Fruit fly (Drosophila melanogaster): ENCODE data around the gene CG32264.

Gene CG32264

DNA sequence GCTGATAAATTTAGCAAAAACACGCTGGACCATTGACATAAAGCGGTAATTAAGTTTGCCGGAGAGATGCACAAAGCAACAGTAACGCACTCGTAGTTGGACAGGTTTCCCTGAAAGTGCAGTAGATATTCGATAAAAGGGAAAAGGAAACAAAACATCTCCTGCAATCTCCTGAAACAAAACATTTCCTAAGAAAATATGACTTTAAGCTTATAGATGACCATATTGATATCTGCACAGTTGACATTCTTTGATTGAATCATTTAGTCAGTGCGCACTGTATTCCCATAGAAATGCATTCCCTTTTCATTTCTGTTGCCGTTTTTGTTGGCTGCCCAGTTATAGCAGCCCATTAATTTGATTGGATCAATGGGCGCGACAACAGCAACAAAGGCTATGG lies 46.6 kb upstream of the CG32264 start (continued):
- TF ChIP-seq ind (GFP tag; optimal IDR thresholded peaks at IDR 0.05): no peak
- TF ChIP-seq fd3F (GFP tag; optimal IDR thresholded peaks at IDR 0.05): no peak
- TF ChIP-seq Taf1 (GFP tag; IDR thresholded peaks at IDR 0.05): no peak
- TF ChIP-seq Ets65A (GFP tag): no peak
- TF ChIP-seq dmrt11E (tag; optimal IDR thresholded peaks at IDR 0.05): peak; percentile 69
- TF ChIP-seq insv (GFP tag; optimal IDR thresholded peaks at IDR 0.05): no peak
- TF ChIP-seq CG11247 (GFP tag; IDR thresholded peaks at IDR 0.05): no peak
- TF ChIP-seq Spps (tag; optimal IDR thresholded peaks at IDR 0.05): no peak
- peak; percentile 49; the same call in 1 of the 2 replicates for TF ChIP-seq Rx (GFP tag; IDR thresholded peaks at IDR 0.05)
- TF ChIP-seq sim (GFP tag; IDR thresholded peaks at IDR 0.05): 0 out of 2 replicates have a peak, but pooled peaks have one; percentile 33
- TF ChIP-seq sob (GFP tag; IDR thresholded peaks at IDR 0.05): no peak; the same call in 1 of the 2 replicates
- no peak for TF ChIP-seq dati (GFP tag; IDR thresholded peaks at IDR 0.05)
- no peak for TF ChIP-seq gfzf (GFP tag; optimal IDR thresholded peaks at IDR 0.05)
- peak; percentile 34; the same call in 1 of the 2 replicates for TF ChIP-seq CG9215 (GFP tag; IDR thresholded peaks at IDR 0.05)
- TF ChIP-seq pho (GFP tag; optimal IDR thresholded peaks at IDR 0.05): no peak
- TF ChIP-seq CG11695 (GFP tag; IDR thresholded peaks at IDR 0.05): no peak
- no peak for TF ChIP-seq odd (GFP tag; optimal IDR thresholded peaks at IDR 0.05)
- no peak for TF ChIP-seq CG42726 (GFP tag; IDR thresholded peaks at IDR 0.05; ENCODE audit: partially characterized antibody)
- peak; percentile 80 for TF ChIP-seq vvl (GFP tag; IDR thresholded peaks at IDR 0.05)
- no peak for TF ChIP-seq sr (GFP tag; IDR thresholded peaks at IDR 0.05)
- TF ChIP-seq CG7357 (GFP tag; IDR thresholded peaks at IDR 0.05): no peak
- TF ChIP-seq run (tag; optimal IDR thresholded peaks at IDR 0.05): peak; percentile 2
- no peak for TF ChIP-seq CG12071 (GFP tag; optimal IDR thresholded peaks at IDR 0.05)
- peak; percentile 16 for TF ChIP-seq Antp (GFP tag; optimal IDR thresholded peaks at IDR 0.05)
- no peak for TF ChIP-seq CG9876 (GFP tag; optimal IDR thresholded peaks at IDR 0.05)
- TF ChIP-seq Meics (GFP tag; optimal IDR thresholded peaks at IDR 0.05): no peak
- no peak; the same call in 1 of the 2 replicates for TF ChIP-seq CG8765 (GFP tag; IDR thresholded peaks at IDR 0.05)
- no peak for TF ChIP-seq CG17912 (GFP tag; optimal IDR thresholded peaks at IDR 0.05)
- TF ChIP-seq chif (GFP tag; optimal IDR thresholded peaks at IDR 0.05): peak; percentile 66 to 81
- no peak for TF ChIP-seq z (GFP tag; IDR thresholded peaks at IDR 0.05)
- peak; percentile 60 for TF ChIP-seq CG33557 (GFP tag; optimal IDR thresholded peaks at IDR 0.05)
- no peak for TF ChIP-seq ac (GFP tag; optimal IDR thresholded peaks at IDR 0.05)
- no peak for TF ChIP-seq chinmo (GFP tag; IDR thresholded peaks at IDR 0.05; ENCODE audit: partially characterized antibody)

dm6 chr3L:3851847-3852246 lies 45.6 kb upstream of the CG32264 start:
- peak; percentile 42 for TF ChIP-seq D19A (tag; optimal IDR thresholded peaks at IDR 0.05)
- TF ChIP-seq CG3847 (GFP tag; IDR thresholded peaks at IDR 0.05): no peak
- TF ChIP-seq HLHmδ (GFP tag; optimal IDR thresholded peaks at IDR 0.05): no peak
- peak in 1 of 3 experiments; percentile 59 for TF ChIP-seq lola (GFP tag; optimal IDR thresholded peaks at IDR 0.05)
- TF ChIP-seq Rx (GFP tag; IDR thresholded peaks at IDR 0.05): no peak
- TF ChIP-seq CG13424 (tag; optimal IDR thresholded peaks at IDR 0.05): peak; percentile 23
- TF ChIP-seq zf30C (GFP tag; optimal IDR thresholded peaks at IDR 0.05): peak; percentile 15
- peak; percentile 30; the same call in 1 of the 2 replicates for TF ChIP-seq HLH3B (GFP tag; IDR thresholded peaks at IDR 0.05)
- no peak for TF ChIP-seq NK7.1 (GFP tag; optimal IDR thresholded peaks at IDR 0.05)
- TF ChIP-seq Six4 (GFP tag; optimal IDR thresholded peaks at IDR 0.05): peak; percentile 44
- no peak for TF ChIP-seq CG7372 (GFP tag; IDR thresholded peaks at IDR 0.05)
- TF ChIP-seq CG13894 (tag; optimal IDR thresholded peaks at IDR 0.05): peak; percentile 50
- no peak for TF ChIP-seq zen2 (GFP tag; IDR thresholded peaks at IDR 0.05; ENCODE audit: partially characterized antibody)
- TF ChIP-seq tll (GFP tag; optimal IDR thresholded peaks at IDR 0.05): no peak
- TF ChIP-seq Kr (GFP tag; optimal IDR thresholded peaks at IDR 0.05): no peak
- TF ChIP-seq dmrt99B (tag; optimal IDR thresholded peaks at IDR 0.05): peak; percentile 44
- TF ChIP-seq CG1529 (GFP tag; optimal IDR thresholded peaks at IDR 0.05): peak; percentile 16
- TF ChIP-seq bigmax (GFP tag; optimal IDR thresholded peaks at IDR 0.05): no peak
- no peak for TF ChIP-seq CG34224 (GFP tag; IDR thresholded peaks at IDR 0.05; ENCODE audit: partially characterized antibody)
- TF ChIP-seq wdn (GFP tag; IDR thresholded peaks at IDR 0.05): no peak
- TF ChIP-seq pnt (GFP tag; optimal IDR thresholded peaks at IDR 0.05): peak; percentile 20
